Worm (Caenorhabditis elegans) whole organism, L3 larva: ENCODE measurements around the gene T02D1.4.

Source experiments
- aly-2 ChIP-seq: fragments of 150-350 bp; optimal IDR thresholded peaks from 2 replicates; lab custom pipeline; 2014; ENCODE audit warnings: missing biosample characterization, missing genetic modification characterization
- ama-1 ChIP-seq: fragments of 150-350 bp; optimal IDR thresholded peaks from 2 replicates; lab custom pipeline; 2018
- elt-1 ChIP-seq: fragments of 150-350 bp; optimal IDR thresholded peaks from 2 replicates; lab custom pipeline; 2014; ENCODE audit warnings: missing biosample characterization, missing genetic modification characterization
- fkh-10 ChIP-seq: sonication (generic microtip); optimal IDR thresholded peaks from 2 replicates; lab custom pipeline; 2017; ENCODE audit warnings: missing biosample characterization, missing genetic modification reagents, missing genetic modification characterization
- nfya-1 ChIP-seq: sonication (generic microtip); optimal IDR thresholded peaks from 2 replicates; lab custom pipeline; 2017; ENCODE audit warnings: missing genetic modification characterization, mild to moderate bottlenecking, missing compliant biosample characterization, antibody characterized with exemption, moderate library complexity; ENCODE audit not compliant: insufficient read depth
- nhr-76 ChIP-seq: fragments of 150-350 bp; sonication (generic microtip); optimal IDR thresholded peaks from 5 replicates; lab custom pipeline; 2014; ENCODE audit warnings: missing biosample characterization, missing genetic modification characterization
- nhr-77 ChIP-seq: fragments of 150-350 bp; optimal IDR thresholded peaks from 2 replicates; lab custom pipeline; 2014; ENCODE audit warnings: missing biosample characterization, missing genetic modification characterization
- skn-1 ChIP-seq: fragments of 150-350 bp; optimal IDR thresholded peaks from 2 replicates; lab custom pipeline; 2014; ENCODE audit warnings: missing biosample characterization, missing genetic modification characterization
- ztf-4 ChIP-seq: fragments of 150-350 bp; optimal IDR thresholded peaks from 2 replicates; lab custom pipeline; 2014; ENCODE audit warnings: missing biosample characterization, missing genetic modification characterization

DNA sequence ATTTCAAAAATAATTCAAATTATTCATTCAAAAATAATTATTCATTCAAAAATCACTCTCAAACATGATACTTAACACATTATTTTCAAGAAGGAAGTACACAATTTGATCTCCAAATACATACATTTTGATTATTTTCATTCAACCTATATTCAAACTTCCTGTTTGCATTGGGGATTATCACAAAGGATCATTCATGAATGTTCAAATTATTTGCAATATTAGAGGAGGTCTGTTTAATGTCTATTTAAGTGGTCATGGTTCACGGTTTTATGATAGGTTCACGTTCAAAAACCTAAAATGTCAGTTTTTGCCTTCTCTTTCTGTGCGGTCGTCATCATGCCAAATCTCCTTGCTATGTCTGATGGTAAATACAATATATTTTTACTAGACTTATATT lies 38.4 kb upstream of the T02D1.4 start, which contains the start of gene clec-202:
- TF ChIP-seq nfya-1 (tag; lab: Kevin White, UChicago) (no peak), ama-1 (lab: Kevin White, UChicago) (no peak), fkh-10 (GFP tag; lab: Kevin White, UChicago) (no peak), ztf-4 (tag; lab: Kevin White, UChicago) (no peak), elt-1 (tag; lab: Kevin White, UChicago) (no peak), aly-2 (tag; lab: Kevin White, UChicago) (no peak), skn-1 (tag; lab: Kevin White, UChicago) (no peak), nhr-77 (tag; lab: Kevin White, UChicago) (no peak), nhr-76 (tag; lab: Kevin White, UChicago) (no peak)
